Worm (Caenorhabditis elegans): ENCODE results near the gene epg-4.

DNA sequence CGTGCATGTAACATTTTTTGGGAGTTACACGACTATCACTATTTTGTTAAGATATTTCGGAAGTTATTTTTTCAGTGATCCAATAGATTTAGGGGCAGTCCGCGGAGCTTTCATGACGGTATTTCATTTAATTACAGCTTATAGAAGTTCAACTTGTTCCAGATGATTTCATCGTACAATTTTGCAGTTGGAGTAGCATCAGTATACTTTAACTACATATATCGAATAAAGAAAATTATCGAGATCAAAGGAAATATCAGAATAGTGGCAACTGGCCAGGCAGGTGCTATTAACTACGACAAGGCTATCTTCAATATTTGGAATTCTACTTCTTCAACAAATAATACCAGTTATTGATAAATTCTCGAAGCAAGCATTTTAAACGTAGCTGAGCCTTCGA is 3.5 kb upstream of the epg-4 start:
- TF ChIP-seq egl-27 (tag; optimal IDR thresholded peaks at IDR 0.05) (no peak), Y5F2A.4 (GFP tag; optimal IDR thresholded peaks at IDR 0.05) (no peak)
